Fruit fly (Drosophila melanogaster) whole organism, prepupa: ENCODE measurements around the gene Drp1.

ENCODE experiments used
- Blimp-1 ChIP-seq: fragments of 200-800 bp; sonication (Bioruptor generic); optimal IDR thresholded peaks from 3 replicates; lab custom pipeline; 2017; ENCODE audit warnings: missing biosample characterization, missing genetic modification characterization, mild to moderate bottlenecking, moderate library complexity, missing genetic modification reagents
- CG11294 ChIP-seq: fragments of 200-800 bp; sonication (Bioruptor generic); IDR thresholded peaks from 2 replicates; pipeline ENCODE4 v1.3.6; 2022; ENCODE audit warnings: missing biosample characterization, missing genetic modification characterization
- CG11902 ChIP-seq: fragments of 200-800 bp; sonication (Bioruptor generic); optimal IDR thresholded peaks from 3 replicates; lab custom pipeline; 2016; ENCODE audit warnings: missing biosample characterization, missing genetic modification characterization
- CG15336 ChIP-seq: fragments of 200-800 bp; sonication (Bioruptor generic); IDR thresholded peaks from 2 replicates; pipeline ENCODE4 v1.3.6; 2022; ENCODE audit warnings: missing biosample characterization, missing genetic modification characterization
- CG1621 ChIP-seq: fragments of 200-800 bp; sonication (Bioruptor generic); optimal IDR thresholded peaks from 3 replicates; lab custom pipeline; 2018; ENCODE audit warnings: missing biosample characterization, mild to moderate bottlenecking, missing genetic modification characterization
- CG3032 ChIP-seq: fragments of 200-800 bp; optimal IDR thresholded peaks from 2 replicates; lab custom pipeline; 2019; ENCODE audit warnings: missing biosample characterization, mild to moderate bottlenecking, missing genetic modification characterization, moderate library complexity
- CG31627 ChIP-seq: fragments of 200-800 bp; sonication (Bioruptor generic); optimal IDR thresholded peaks from 3 replicates; lab custom pipeline; 2016; ENCODE audit warnings: missing biosample characterization, missing genetic modification characterization
- CG32006 ChIP-seq: fragments of 200-800 bp; sonication (Bioruptor generic); optimal IDR thresholded peaks from 3 replicates; lab custom pipeline; 2017; ENCODE audit warnings: missing biosample characterization, mild to moderate bottlenecking, missing genetic modification characterization
- CG4318 ChIP-seq: fragments of 200-800 bp; sonication (Bioruptor generic); optimal IDR thresholded peaks from 3 replicates; lab custom pipeline; 2017; ENCODE audit warnings: missing biosample characterization, mild to moderate bottlenecking, missing genetic modification characterization
- CG6808 ChIP-seq: fragments of 200-800 bp; sonication (Bioruptor generic); optimal IDR thresholded peaks from 3 replicates; lab custom pipeline; 2017; ENCODE audit warnings: missing biosample characterization, missing genetic modification characterization, mild to moderate bottlenecking, moderate library complexity, missing genetic modification reagents
- CG8119 ChIP-seq: fragments of 200-800 bp; sonication (Bioruptor generic); IDR thresholded peaks from 3 replicates; pipeline ENCODE4 v1.3.6; 2022; ENCODE audit warnings: missing biosample characterization, missing genetic modification characterization
- CG8319 ChIP-seq: fragments of 200-800 bp; sonication (Bioruptor generic); optimal IDR thresholded peaks from 3 replicates; lab custom pipeline; 2016; ENCODE audit warnings: missing biosample characterization, missing genetic modification characterization
- Eip78C ChIP-seq: fragments of 200-800 bp; sonication (Bioruptor generic); peaks from one replicate; lab custom pipeline; 2016; ENCODE audit warnings: missing biosample characterization, missing genetic modification characterization
- Eip93F ChIP-seq: fragments of 200-800 bp; sonication (Bioruptor generic); optimal IDR thresholded peaks from 2 replicates; lab custom pipeline; 2016; ENCODE audit warnings: missing biosample characterization, mild to moderate bottlenecking, missing genetic modification characterization
- Ets21C ChIP-seq: fragments of 200-800 bp; sonication (Bioruptor generic); optimal IDR thresholded peaks from 3 replicates; lab custom pipeline; 2016; ENCODE audit warnings: missing biosample characterization, missing genetic modification characterization
- Gug ChIP-seq: fragments of 200-800 bp; sonication (Bioruptor generic); IDR thresholded peaks from 2 replicates; pipeline ENCODE4 v1.3.6; 2022; ENCODE audit warnings: missing biosample characterization, missing genetic modification characterization
- Hr38 ChIP-seq: sonication (Bioruptor generic); optimal IDR thresholded peaks from 2 replicates; lab custom pipeline; 2016; ENCODE audit warnings: missing biosample characterization, missing genetic modification characterization
- Hr4 ChIP-seq: fragments of 200-800 bp; sonication (Bioruptor generic); optimal IDR thresholded peaks from 3 replicates; lab custom pipeline; 2016; ENCODE audit warnings: missing biosample characterization, missing genetic modification characterization
- Lpt ChIP-seq: fragments of 200-800 bp; sonication (Bioruptor generic); optimal IDR thresholded peaks from 3 replicates; lab custom pipeline; 2016; ENCODE audit warnings: missing biosample characterization, missing genetic modification characterization
- OdsH ChIP-seq: fragments of 200-800 bp; sonication (Bioruptor generic); optimal IDR thresholded peaks from 3 replicates; lab custom pipeline; 2016; ENCODE audit warnings: missing biosample characterization, missing genetic modification characterization
- Sox102F ChIP-seq: fragments of 200-800 bp; sonication (Bioruptor generic); optimal IDR thresholded peaks from 2 replicates; lab custom pipeline; 2016; ENCODE audit warnings: missing biosample characterization, mild to moderate bottlenecking, missing genetic modification characterization
- Sox14 ChIP-seq: fragments of 200-800 bp; sonication (Bioruptor generic); optimal IDR thresholded peaks from 3 replicates; lab custom pipeline; 2016; ENCODE audit warnings: missing biosample characterization, missing genetic modification characterization
- Sox15 ChIP-seq: fragments of 200-800 bp; sonication (Bioruptor generic); optimal IDR thresholded peaks from 3 replicates; lab custom pipeline; 2016; ENCODE audit warnings: missing biosample characterization, missing genetic modification characterization
- achi ChIP-seq: fragments of 200-800 bp; sonication (Bioruptor generic); optimal IDR thresholded peaks from 3 replicates; lab custom pipeline; 2016; ENCODE audit warnings: missing biosample characterization, missing genetic modification characterization
- cyc ChIP-seq: fragments of 200-800 bp; sonication (Bioruptor generic); optimal IDR thresholded peaks from 3 replicates; lab custom pipeline; 2016; ENCODE audit warnings: missing biosample characterization, missing genetic modification characterization
- eg ChIP-seq: fragments of 200-800 bp; sonication (Bioruptor generic); IDR thresholded peaks from 3 replicates; pipeline ENCODE4 v1.3.6; 2022; ENCODE audit warnings: missing biosample characterization, missing genetic modification characterization
- fd59A ChIP-seq: fragments of 200-800 bp; sonication (Bioruptor generic); optimal IDR thresholded peaks from 2 replicates; lab custom pipeline; 2017; ENCODE audit warnings: missing biosample characterization, mild to moderate bottlenecking, missing genetic modification characterization, missing genetic modification reagents
- lz ChIP-seq: fragments of 200-800 bp; sonication (Bioruptor generic); optimal IDR thresholded peaks from 3 replicates; lab custom pipeline; 2016; ENCODE audit warnings: missing biosample characterization, missing genetic modification characterization
- pdm3 ChIP-seq: fragments of 200-800 bp; sonication (Bioruptor generic); optimal IDR thresholded peaks from 3 replicates; lab custom pipeline; 2016; ENCODE audit warnings: missing biosample characterization, missing genetic modification characterization
- svp ChIP-seq: fragments of 200-800 bp; sonication (Bioruptor generic); peaks from one replicate; lab custom pipeline; 2016; ENCODE audit warnings: missing biosample characterization, missing genetic modification characterization
- vri ChIP-seq: fragments of 200-800 bp; sonication (Bioruptor generic); optimal IDR thresholded peaks from 3 replicates; lab custom pipeline; 2016; ENCODE audit warnings: missing biosample characterization, mild to moderate bottlenecking, missing genetic modification characterization

The Drp1 gene

DNA sequence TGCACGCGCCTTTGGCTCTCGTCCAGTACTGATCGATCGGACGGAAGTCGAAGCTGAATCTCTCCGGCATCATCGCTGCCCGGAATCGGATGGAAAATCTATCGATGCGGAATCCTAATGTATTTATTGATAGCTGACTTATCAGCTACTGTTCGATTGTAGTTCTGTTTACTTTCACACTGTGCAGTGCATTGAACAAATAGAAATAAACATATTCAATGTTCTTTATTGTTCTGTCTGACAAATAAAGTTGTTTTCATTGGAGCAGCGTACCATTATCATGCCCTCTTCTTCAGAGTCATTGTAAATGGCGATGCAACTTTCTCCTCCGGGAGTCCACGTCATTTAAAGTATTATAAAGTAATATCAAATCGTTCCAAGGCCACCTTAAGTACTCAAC lies 12.3 kb downstream of the Drp1 start, which contains the start of gene Cyp309a2:
TSS of gene Cyp309a2 (minus strand) at position 101 of the 400 bp plus-strand sequence.
- TF ChIP-seq Eip78C (GFP tag; lab: Kevin White, UChicago), result peak; percentile 31
- no peak for TF ChIP-seq Sox102F (GFP tag; lab: Kevin White, UChicago)
- TF ChIP-seq, all 60 proteins: peak for 1

DNA sequence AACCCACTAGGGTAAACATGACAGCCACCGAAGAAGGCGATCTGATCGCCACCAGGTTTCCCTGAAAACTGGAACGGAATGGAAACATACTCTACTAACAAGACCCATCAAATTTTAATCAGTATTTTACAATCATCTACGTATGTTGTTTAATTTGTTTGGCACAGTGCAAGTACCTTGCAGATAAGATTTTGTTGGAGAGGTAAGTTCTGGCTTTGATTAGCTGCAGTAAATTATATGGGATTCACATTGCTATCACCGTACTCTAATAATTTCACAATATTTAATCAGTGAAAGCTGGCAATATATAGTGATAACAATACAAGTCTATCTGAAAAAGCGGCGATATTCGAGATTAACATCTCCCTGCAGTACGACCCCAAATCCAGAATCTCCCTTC lies 20.5 kb downstream of the Drp1 start, which contains the start of gene Cyp309a1:
TSS of gene Cyp309a1 (minus strand) at position 73 of the 400 bp plus-strand sequence.
- TF ChIP-seq CG1621 (tag; lab: Kevin White, UChicago), result no peak
- peak; percentile 25 for TF ChIP-seq vri (GFP tag; lab: Kevin White, UChicago)
- TF ChIP-seq svp (GFP tag; lab: Kevin White, UChicago), result peak; percentile 74
- TF ChIP-seq Hr4 (GFP tag; lab: Kevin White, UChicago), result no peak

DNA sequence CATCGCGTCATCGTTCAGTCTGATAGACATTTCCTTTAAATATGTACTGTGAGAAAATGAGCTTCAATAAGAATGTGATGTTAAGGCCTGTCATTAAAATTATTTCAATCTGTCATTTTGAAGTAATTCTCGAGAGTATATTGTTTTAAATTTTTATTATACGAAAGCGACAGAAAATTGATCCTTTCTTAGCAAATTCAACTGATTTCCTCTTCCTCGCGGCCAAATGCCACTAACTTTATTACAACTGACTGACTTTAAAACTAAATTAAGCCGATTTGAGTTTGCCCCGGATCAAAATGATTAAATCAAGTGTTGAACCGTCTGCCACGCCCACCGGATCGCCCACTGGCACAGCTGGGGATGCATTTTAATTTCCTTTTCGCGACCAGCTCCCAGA lies 32.5 kb downstream of the Drp1 start, which contains the start of gene CG3515:
TSS of gene CG3515 (minus strand) at position 101 of the 400 bp plus-strand sequence.
- TF ChIP-seq achi (GFP tag; lab: Kevin White, UChicago), result no peak
- TF ChIP-seq CG8319 (GFP tag; lab: Kevin White, UChicago), result no peak
- TF ChIP-seq Hr38 (GFP tag; lab: Kevin White, UChicago), result no peak
- TF ChIP-seq Blimp-1 (GFP tag; lab: Kevin White, UChicago), result no peak
- TF ChIP-seq eg (GFP tag; lab: Robert Waterston, UW), result no peak
- TF ChIP-seq Eip93F (GFP tag; lab: Kevin White, UChicago), result no peak
- TF ChIP-seq CG6808 (GFP tag; lab: Kevin White, UChicago), result no peak
- TF ChIP-seq cyc, result no peak
- no peak for TF ChIP-seq Ets21C (GFP tag; lab: Kevin White, UChicago)
- TF ChIP-seq Sox15 (GFP tag; lab: Kevin White, UChicago), result no peak
- no peak for TF ChIP-seq CG31627 (GFP tag; lab: Kevin White, UChicago)
- TF ChIP-seq Eip78C (GFP tag; lab: Kevin White, UChicago), result no peak
- no peak for TF ChIP-seq Sox14 (GFP tag; lab: Kevin White, UChicago)
- TF ChIP-seq CG4318 (GFP tag; lab: Kevin White, UChicago), result no peak
- no peak for TF ChIP-seq CG3032
- TF ChIP-seq Lpt (GFP tag; lab: Kevin White, UChicago), result no peak
- TF ChIP-seq fd59A (GFP tag; lab: Kevin White, UChicago), result no peak
- no peak for TF ChIP-seq OdsH
- no peak for TF ChIP-seq lz (GFP tag; lab: Kevin White, UChicago)
- TF ChIP-seq CG8119 (GFP tag; lab: Robert Waterston, UW), result no peak

DNA sequence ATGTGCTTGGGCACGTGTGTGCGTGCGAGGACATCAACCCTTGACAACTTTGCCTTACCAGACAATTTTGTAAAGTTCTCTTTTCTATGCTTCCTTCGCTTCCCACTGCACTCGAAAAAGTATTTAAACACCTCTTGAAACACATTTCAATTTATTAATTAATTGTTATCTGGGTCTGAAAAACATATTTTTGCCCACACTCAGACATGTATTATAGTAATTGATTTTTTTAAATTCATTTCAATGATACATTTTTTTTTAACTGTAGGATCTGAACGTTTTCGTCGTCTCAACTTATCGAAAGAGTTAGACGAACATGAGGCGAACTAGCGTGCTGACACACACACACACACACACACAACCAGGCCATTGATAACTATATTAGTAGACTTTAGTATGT lies 42.7 kb downstream of the Drp1 start:
- TF ChIP-seq CG11902 (GFP tag; lab: Kevin White, UChicago) (no peak), CG15336 (GFP tag; lab: Robert Waterston, UW) (0 out of 2 replicates have a peak, but pooled peaks have one; percentile 17), CG11294 (GFP tag; lab: Robert Waterston, UW) (no peak), CG32006 (GFP tag; lab: Kevin White, UChicago) (peak; percentile 20), Gug (GFP tag; lab: Robert Waterston, UW) (0 out of 2 replicates have a peak, but pooled peaks have one; percentile 21), fd59A (GFP tag; lab: Kevin White, UChicago) (no peak), eg (GFP tag; lab: Robert Waterston, UW) (0 out of 3 replicates have a peak, but pooled peaks have one; percentile 27), pdm3 (no peak), Eip78C (GFP tag; lab: Kevin White, UChicago) (peak; percentile 23), CG8119 (GFP tag; lab: Robert Waterston, UW) (0 out of 3 replicates have a peak, but pooled peaks have one; percentile 37)
